Worm (Caenorhabditis elegans): ENCODE results near the gene F33G12.7.
A peak's percentile ranks its signal among the peaks of the same experiment; 100 is the strongest.

F33G12.7 gene

ce11 chrII:5049865-5050342, 9.4 kb upstream of the F33G12.7 start, which contains the start of gene F33G12.6 (continued):
- peak; percentile 40 for TF ChIP-seq unc-130 (tag; optimal IDR thresholded peaks at IDR 0.05)
- TF ChIP-seq Y116A8C.19 (tag; optimal IDR thresholded peaks at IDR 0.05; ENCODE audit: borderline replicate concordance), result no peak
- peak; percentile 65 for TF ChIP-seq blmp-1 (tag; optimal IDR thresholded peaks at IDR 0.05)
- TF ChIP-seq ces-1 (GFP tag; optimal IDR thresholded peaks at IDR 0.05), result no peak
- no peak for TF ChIP-seq nhr-12 (tag; optimal IDR thresholded peaks at IDR 0.05)
- TF ChIP-seq elt-3 (tag; optimal IDR thresholded peaks at IDR 0.05), result peak in 2 of 6 experiments; percentile 19 to 46
- no peak for TF ChIP-seq nhr-19 (GFP tag; conservative IDR thresholded peaks at IDR 0.05)
- no peak for TF ChIP-seq nhr-77 (tag; optimal IDR thresholded peaks at IDR 0.05)
- TF ChIP-seq ztf-11 (tag; optimal IDR thresholded peaks at IDR 0.05), result no peak

ce11 chrII:5049249-5049648, 8.8 kb upstream of the F33G12.7 start:
- TF ChIP-seq ceh-88 (GFP tag; IDR thresholded peaks at IDR 0.05), result no peak
- TF ChIP-seq ces-1 (GFP tag; optimal IDR thresholded peaks at IDR 0.05), result no peak
- TF ChIP-seq mep-1 (tag; optimal IDR thresholded peaks at IDR 0.05), result peak; percentile 16
- peak; percentile 38 for TF ChIP-seq nhr-20 (tag; optimal IDR thresholded peaks at IDR 0.05)
- TF ChIP-seq blmp-1 (tag; optimal IDR thresholded peaks at IDR 0.05), result peak; percentile 42
- TF ChIP-seq lsy-2 (tag; optimal IDR thresholded peaks at IDR 0.05), result peak in 1 of 2 experiments; percentile 15
- TF ChIP-seq elt-3 (tag; optimal IDR thresholded peaks at IDR 0.05), result no peak
- TF ChIP-seq unc-86 (tag; optimal IDR thresholded peaks at IDR 0.05), result no peak
- TF ChIP-seq alr-1 (tag; optimal IDR thresholded peaks at IDR 0.05; ENCODE audit: borderline replicate concordance), result no peak
- TF ChIP-seq sox-4 (tag; optimal IDR thresholded peaks at IDR 0.05), result no peak
- peak in 1 of 2 experiments; percentile 15 for TF ChIP-seq lin-35 (GFP tag; optimal IDR thresholded peaks at IDR 0.05)
- peak; percentile 43 for TF ChIP-seq lin-14 (GFP tag; optimal IDR thresholded peaks at IDR 0.05)
- no peak for TF ChIP-seq C04F5.9 (tag; optimal IDR thresholded peaks at IDR 0.05)
- TF ChIP-seq hlh-17 (GFP tag; optimal IDR thresholded peaks at IDR 0.05; ENCODE audit: borderline replicate concordance), result no peak
- TF ChIP-seq hpl-2 (GFP tag; optimal IDR thresholded peaks at IDR 0.05), result no peak
- no peak for TF ChIP-seq skn-1 (tag; optimal IDR thresholded peaks at IDR 0.05)
- no peak for TF ChIP-seq zag-1 (tag; optimal IDR thresholded peaks at IDR 0.05)
- TF ChIP-seq nhr-12 (tag; optimal IDR thresholded peaks at IDR 0.05), result no peak
- no peak for TF ChIP-seq egl-27 (tag; optimal IDR thresholded peaks at IDR 0.05)
- no peak for TF ChIP-seq nhr-84 (tag; optimal IDR thresholded peaks at IDR 0.05)
- TF ChIP-seq ztf-4 (tag; optimal IDR thresholded peaks at IDR 0.05), result no peak
- peak; percentile 77 for TF ChIP-seq nhr-85 (tag)
- no peak for TF ChIP-seq mdl-1 (tag; optimal IDR thresholded peaks at IDR 0.05)
- TF ChIP-seq efl-1 (optimal IDR thresholded peaks at IDR 0.05), result no peak
- no peak for TF ChIP-seq efl-1 (GFP tag; optimal IDR thresholded peaks at IDR 0.05 in 1 of 2)
- peak; percentile 48 for TF ChIP-seq grh-1 (GFP tag; IDR thresholded peaks at IDR 0.05)
- TF ChIP-seq nhr-90 (tag; optimal IDR thresholded peaks at IDR 0.05; ENCODE audit: poor library complexity), result peak; percentile 10
- no peak for TF ChIP-seq fkh-4 (tag; optimal IDR thresholded peaks at IDR 0.05; ENCODE audit: borderline replicate concordance)
- TF ChIP-seq nhr-47 (tag; optimal IDR thresholded peaks at IDR 0.05), result no peak
- TF ChIP-seq nhr-19 (GFP tag; conservative IDR thresholded peaks at IDR 0.05), result no peak
- peak; percentile 34 for TF ChIP-seq tbx-2 (tag; optimal IDR thresholded peaks at IDR 0.05)
- TF ChIP-seq egl-13 (tag; optimal IDR thresholded peaks at IDR 0.05), result no peak

ce11 chrII:5048185-5048795, 7.8 kb upstream of the F33G12.7 start:
- TF ChIP-seq blmp-1 (tag; optimal IDR thresholded peaks at IDR 0.05) (peak; percentile 12), lin-14 (GFP tag; optimal IDR thresholded peaks at IDR 0.05) (peak; percentile 59), nhr-85 (tag) (peak; percentile 71), isw-1 (GFP tag; IDR thresholded peaks at IDR 0.05) (no peak), lin-15B (tag; optimal IDR thresholded peaks at IDR 0.05) (no peak), snu-23 (GFP tag; optimal IDR thresholded peaks at IDR 0.05) (peak; percentile 39), lin-39 (tag; optimal IDR thresholded peaks at IDR 0.05) (no peak), mep-1 (tag; optimal IDR thresholded peaks at IDR 0.05) (peak; percentile 4), ceh-82 (tag; optimal IDR thresholded peaks at IDR 0.05) (no peak), sox-4 (tag; optimal IDR thresholded peaks at IDR 0.05) (no peak), nhr-76 (tag; optimal IDR thresholded peaks at IDR 0.05) (no peak), fos-1 (tag; optimal IDR thresholded peaks at IDR 0.05) (no peak), efl-1 (optimal IDR thresholded peaks at IDR 0.05) (no peak), efl-1 (GFP tag; optimal IDR thresholded peaks at IDR 0.05 in 1 of 2) (peak in 1 of 2 experiments; percentile 80), lin-35 (GFP tag; optimal IDR thresholded peaks at IDR 0.05) (peak in 1 of 2 experiments; percentile 49), lir-3 (tag; optimal IDR thresholded peaks at IDR 0.05; ENCODE audit: poor library complexity) (peak; percentile 5), lsy-2 (tag; optimal IDR thresholded peaks at IDR 0.05) (no peak), nhr-71 (tag; optimal IDR thresholded peaks at IDR 0.05) (peak; percentile 23)

All from whole organism, L1 larva.